Fruit fly (Drosophila melanogaster) whole organism, embryonic: ENCODE data around the gene CG1824.
A peak's percentile ranks its signal among the peaks of the same experiment; 100 is the strongest.

Experiments
- Bgb ChIP-seq: fragments of 200-800 bp; sonication (Bioruptor generic); IDR thresholded peaks from 2 replicates; pipeline ENCODE4 v1.3.6; 2022; ENCODE audit warnings: missing biosample characterization, missing genetic modification characterization; ENCODE audit not compliant: partially characterized antibody
- CG10209 ChIP-seq: fragments of 200-800 bp; sonication (Bioruptor generic); optimal IDR thresholded peaks from 3 replicates; lab custom pipeline; 2017; ENCODE audit warnings: missing biosample characterization, mild to moderate bottlenecking, missing genetic modification characterization, missing genetic modification reagents
- CG11247 ChIP-seq: fragments of 200-800 bp; sonication (Bioruptor generic); IDR thresholded peaks from 2 replicates; pipeline ENCODE4 v1.3.6; 2022; ENCODE audit warnings: missing biosample characterization, missing genetic modification characterization
- CG11504 ChIP-seq: fragments of 200-800 bp; sonication (Bioruptor generic); optimal IDR thresholded peaks from 3 replicates; lab custom pipeline; 2019; ENCODE audit warnings: missing biosample characterization, mild to moderate bottlenecking, missing genetic modification characterization, moderate library complexity
- CG12104 ChIP-seq: fragments of 200-800 bp; sonication (Bioruptor generic); optimal IDR thresholded peaks from 3 replicates; lab custom pipeline; 2016; ENCODE audit warnings: missing biosample characterization, missing genetic modification characterization
- CG12236 ChIP-seq: fragments of 200-800 bp; sonication (Bioruptor generic); optimal IDR thresholded peaks from 2 replicates; lab custom pipeline; 2016; ENCODE audit warnings: missing biosample characterization, missing genetic modification characterization
- CG12391 ChIP-seq: fragments of 200-800 bp; sonication (Bioruptor generic); optimal IDR thresholded peaks from 3 replicates; lab custom pipeline; 2018; ENCODE audit warnings: missing biosample characterization, mild to moderate bottlenecking, missing genetic modification characterization, moderate library complexity
- CG12659 ChIP-seq: fragments of 200-800 bp; sonication (Bioruptor generic); optimal IDR thresholded peaks from 3 replicates; lab custom pipeline; 2017; ENCODE audit warnings: mild to moderate bottlenecking, missing biosample characterization, missing genetic modification reagents, missing genetic modification characterization
- CG14710 ChIP-seq: fragments of 200-800 bp; sonication (Bioruptor generic); optimal IDR thresholded peaks from 3 replicates; lab custom pipeline; 2019; ENCODE audit warnings: missing biosample characterization, mild to moderate bottlenecking, missing genetic modification characterization, moderate library complexity
- CG14965 ChIP-seq: fragments of 200-800 bp; sonication (Bioruptor generic); optimal IDR thresholded peaks from 2 replicates; lab custom pipeline; 2016; ENCODE audit warnings: missing biosample characterization, missing genetic modification characterization, borderline replicate concordance
- CG15269 ChIP-seq: fragments of 200-800 bp; sonication (Bioruptor generic); optimal IDR thresholded peaks from 2 replicates; lab custom pipeline; 2018; ENCODE audit warnings: missing biosample characterization, mild to moderate bottlenecking, missing genetic modification characterization, moderate library complexity
- CG15696 ChIP-seq: fragments of 200-800 bp; sonication (Bioruptor generic); optimal IDR thresholded peaks from 2 replicates; lab custom pipeline; 2019; ENCODE audit warnings: missing biosample characterization, mild to moderate bottlenecking, missing genetic modification characterization, moderate library complexity
- CG1602 ChIP-seq: fragments of 200-800 bp; sonication (Bioruptor generic); optimal IDR thresholded peaks from 3 replicates; lab custom pipeline; 2016; ENCODE audit warnings: missing biosample characterization, missing genetic modification characterization
- CG16813 ChIP-seq: fragments of 200-800 bp; sonication (Bioruptor generic); IDR thresholded peaks from 3 replicates; pipeline ENCODE4 v1.3.6; 2022; ENCODE audit warnings: missing biosample characterization, missing genetic modification characterization; ENCODE audit not compliant: partially characterized antibody
- CG18476 ChIP-seq: fragments of 200-800 bp; sonication (Bioruptor generic); optimal IDR thresholded peaks from 2 replicates; lab custom pipeline; 2016; ENCODE audit warnings: missing biosample characterization, mild to moderate bottlenecking, missing genetic modification characterization
- CG2129 ChIP-seq: fragments of 200-800 bp; sonication (Bioruptor generic); IDR thresholded peaks from 2 replicates; pipeline ENCODE4 v1.3.6; 2022; ENCODE audit warnings: missing biosample characterization, missing genetic modification characterization; ENCODE audit not compliant: partially characterized antibody
- CG2678 ChIP-seq: fragments of 200-800 bp; sonication (Bioruptor generic); optimal IDR thresholded peaks from 3 replicates; lab custom pipeline; 2019; ENCODE audit warnings: missing biosample characterization, mild to moderate bottlenecking, missing genetic modification characterization, moderate library complexity
- CG2712 ChIP-seq: fragments of 200-800 bp; optimal IDR thresholded peaks from 3 replicates; lab custom pipeline; 2019; ENCODE audit warnings: missing biosample characterization, mild to moderate bottlenecking, missing genetic modification characterization, moderate library complexity
- CG30020 ChIP-seq: fragments of 200-800 bp; optimal IDR thresholded peaks from 2 replicates; lab custom pipeline; 2019; ENCODE audit warnings: missing biosample characterization, mild to moderate bottlenecking, missing genetic modification characterization, moderate library complexity
- CG30431 ChIP-seq: fragments of 200-800 bp; sonication (Bioruptor generic); optimal IDR thresholded peaks from 2 replicates; lab custom pipeline; 2017; ENCODE audit warnings: missing biosample characterization, missing genetic modification characterization
- CG4360 ChIP-seq: fragments of 200-800 bp; sonication (Bioruptor generic); IDR thresholded peaks from 2 replicates; pipeline ENCODE4 v1.3.6; 2022; ENCODE audit warnings: missing biosample characterization, missing genetic modification characterization
- CG8924 ChIP-seq: fragments of 200-800 bp; optimal IDR thresholded peaks from 3 replicates; lab custom pipeline; 2019; ENCODE audit warnings: missing biosample characterization, mild to moderate bottlenecking, missing genetic modification characterization, moderate library complexity
- CoRest ChIP-seq: fragments of 200-800 bp; sonication (Bioruptor generic); optimal IDR thresholded peaks from 3 replicates; lab custom pipeline; 2018; ENCODE audit warnings: missing biosample characterization, mild to moderate bottlenecking, missing genetic modification characterization, moderate library complexity
- Dref ChIP-seq: fragments of 200-800 bp; sonication (Bioruptor generic); IDR thresholded peaks from 2 replicates; pipeline ENCODE4 v1.3.6; 2022; ENCODE audit warnings: missing biosample characterization, missing genetic modification characterization
- E2f2 ChIP-seq: fragments of 200-800 bp; sonication (Bioruptor generic); IDR thresholded peaks from 2 replicates; pipeline ENCODE4 v1.3.6; 2022; ENCODE audit warnings: missing biosample characterization, missing genetic modification characterization
- HLH54F ChIP-seq: fragments of 200-800 bp; sonication (Bioruptor generic); optimal IDR thresholded peaks from 3 replicates; lab custom pipeline; 2016; ENCODE audit warnings: missing biosample characterization, missing genetic modification characterization
- Hand ChIP-seq: fragments of 200-800 bp; sonication (Bioruptor generic); optimal IDR thresholded peaks from 2 replicates; lab custom pipeline; 2017; ENCODE audit warnings: mild to moderate bottlenecking, missing biosample characterization, missing genetic modification reagents, missing genetic modification characterization
- MBD-R2 ChIP-seq: fragments of 200-800 bp; sonication (Bioruptor generic); IDR thresholded peaks from 2 replicates; pipeline ENCODE4 v1.3.6; 2022; ENCODE audit warnings: missing biosample characterization, missing genetic modification characterization
- Myb ChIP-seq: fragments of 200-800 bp; sonication (Bioruptor generic); optimal IDR thresholded peaks from 2 replicates; lab custom pipeline; 2016; ENCODE audit warnings: missing biosample characterization, missing genetic modification characterization
- NC2α ChIP-seq: fragments of 200-800 bp; sonication (Bioruptor generic); optimal IDR thresholded peaks from 2 replicates; lab custom pipeline; 2016; ENCODE audit warnings: missing biosample characterization, missing genetic modification characterization
- Nf-YB ChIP-seq: fragments of 200-800 bp; sonication (Bioruptor generic); optimal IDR thresholded peaks from 3 replicates; lab custom pipeline; 2019; ENCODE audit warnings: missing biosample characterization, mild to moderate bottlenecking, missing genetic modification characterization, moderate library complexity
- Oaz ChIP-seq: fragments of 200-800 bp; sonication (Bioruptor generic); IDR thresholded peaks from 2 replicates; pipeline ENCODE4 v1.3.6; 2022; ENCODE audit warnings: missing biosample characterization, missing genetic modification characterization
- PHDP ChIP-seq: fragments of 200-800 bp; sonication (Bioruptor generic); optimal IDR thresholded peaks from 3 replicates; lab custom pipeline; 2018; ENCODE audit warnings: missing biosample characterization, mild to moderate bottlenecking, missing genetic modification characterization, moderate library complexity
- Ptx1 ChIP-seq: fragments of 200-800 bp; sonication (Bioruptor generic); IDR thresholded peaks from 2 replicates; pipeline ENCODE4 v1.3.6; 2022; ENCODE audit warnings: missing biosample characterization, missing genetic modification characterization
- Ravus ChIP-seq: fragments of 200-800 bp; sonication (Bioruptor generic); IDR thresholded peaks from 2 replicates; pipeline ENCODE4 v1.3.6; 2022; ENCODE audit warnings: missing biosample characterization, missing genetic modification characterization
- Sry-δ ChIP-seq: fragments of 200-800 bp; sonication (Bioruptor generic); optimal IDR thresholded peaks from 2 replicates; lab custom pipeline; 2016; ENCODE audit warnings: missing biosample characterization, missing genetic modification characterization
- Stat92E ChIP-seq, 3 experiments: fragments of >200 bp in 2 of 3; fragments of 200-800 bp in 1 of 3; sonication (Bioruptor generic) in 1 of 3; optimal IDR thresholded peaks; 2 replicates each; lab custom pipeline; 2017 to 2019; ENCODE audit warnings: missing biosample characterization in 3 of 3, missing genetic modification characterization in 3 of 3, mild to moderate bottlenecking in 1 of 3, moderate library complexity in 1 of 3
- ab ChIP-seq: fragments of 200-800 bp; sonication (Bioruptor generic); optimal IDR thresholded peaks from 2 replicates; lab custom pipeline; 2016; ENCODE audit warnings: missing biosample characterization, missing genetic modification characterization
- amos ChIP-seq: fragments of 200-800 bp; sonication (Bioruptor generic); IDR thresholded peaks from 2 replicates; pipeline ENCODE4 v1.3.6; 2022; ENCODE audit warnings: missing biosample characterization, missing genetic modification characterization; ENCODE audit not compliant: partially characterized antibody
- gem ChIP-seq: fragments of 200-800 bp; sonication (Bioruptor generic); optimal IDR thresholded peaks from 2 replicates; lab custom pipeline; 2019; ENCODE audit warnings: missing biosample characterization, mild to moderate bottlenecking, missing genetic modification characterization, moderate library complexity
- ham ChIP-seq: fragments of 200-800 bp; sonication (Bioruptor generic); IDR thresholded peaks from 2 replicates; pipeline ENCODE4 v1.3.6; 2022; ENCODE audit warnings: missing biosample characterization, missing genetic modification characterization
- insv ChIP-seq, 2 experiments: fragments of 200-800 bp; sonication (Bioruptor generic); optimal IDR thresholded peaks; 3 replicates each; lab custom pipeline; 2016 to 2018; ENCODE audit warnings: missing biosample characterization in 2 of 2, missing genetic modification characterization in 2 of 2
- knrl ChIP-seq: fragments of 200-800 bp; sonication (Bioruptor generic); IDR thresholded peaks from 3 replicates; pipeline ENCODE4 v1.3.6; 2022; ENCODE audit warnings: missing biosample characterization, missing genetic modification characterization; ENCODE audit not compliant: partially characterized antibody
- org-1 ChIP-seq: fragments of 200-800 bp; sonication (Bioruptor generic); optimal IDR thresholded peaks from 2 replicates; lab custom pipeline; 2017; ENCODE audit warnings: missing biosample characterization, missing genetic modification characterization
- phol ChIP-seq: fragments of 200-800 bp; sonication (Bioruptor generic); optimal IDR thresholded peaks from 3 replicates; lab custom pipeline; 2018; ENCODE audit warnings: missing biosample characterization, mild to moderate bottlenecking, missing genetic modification characterization, moderate library complexity
- sisA ChIP-seq: fragments of 200-800 bp; sonication (Bioruptor generic); IDR thresholded peaks from 2 replicates; pipeline ENCODE4 v1.3.6; 2022; ENCODE audit warnings: missing biosample characterization, missing genetic modification characterization
- sna ChIP-seq: fragments of 200-800 bp; sonication (Bioruptor generic); IDR thresholded peaks from 2 replicates; pipeline ENCODE4 v1.3.6; 2022; ENCODE audit warnings: missing biosample characterization, missing genetic modification characterization; ENCODE audit not compliant: partially characterized antibody
- stwl ChIP-seq: fragments of 200-800 bp; sonication (Bioruptor generic); optimal IDR thresholded peaks from 3 replicates; lab custom pipeline; 2018; ENCODE audit warnings: missing biosample characterization, mild to moderate bottlenecking, missing genetic modification characterization, moderate library complexity
- vvl ChIP-seq: fragments of 200-800 bp; sonication (Bioruptor generic); IDR thresholded peaks from 2 replicates; pipeline ENCODE4 v1.3.6; 2022; ENCODE audit warnings: missing biosample characterization, missing genetic modification characterization
- zen ChIP-seq: fragments of 200-800 bp; sonication (Bioruptor generic); optimal IDR thresholded peaks from 3 replicates; lab custom pipeline; 2018; ENCODE audit warnings: missing biosample characterization, mild to moderate bottlenecking, missing genetic modification characterization, moderate library complexity

The CG1824 gene

dm6 chrX:12592121-12592466 is 3.3 kb downstream of the CG1824 start, which contains the start of gene LIMK1 (continued):
- peak; percentile 48 for TF ChIP-seq CG12391 (tag; lab: Kevin White, UChicago)
- no peak for TF ChIP-seq CG2678 (tag; lab: Kevin White, UChicago)
- TF ChIP-seq CG30431 (GFP tag; lab: Kevin White, UChicago), result no peak
- peak; percentile 51 for TF ChIP-seq knrl (GFP tag; lab: Robert Waterston, UW)
- no peak for TF ChIP-seq CG18476 (GFP tag; lab: Kevin White, UChicago)
- TF ChIP-seq CoRest (tag; lab: Kevin White, UChicago), result no peak
- no peak for TF ChIP-seq CG4360 (GFP tag; lab: Robert Waterston, UW)
- peak; percentile 49; the same call in 1 of the 2 replicates for TF ChIP-seq Bgb (GFP tag; lab: Robert Waterston, UW)
- TF ChIP-seq vvl (GFP tag; lab: Robert Waterston, UW), result peak; percentile 40; the same call in 1 of the 2 replicates
- no peak for TF ChIP-seq sisA (GFP tag; lab: Robert Waterston, UW)
- TF ChIP-seq CG1602 (GFP tag; lab: Kevin White, UChicago), result no peak
- peak; percentile 43 for TF ChIP-seq CG12659 (GFP tag; lab: Kevin White, UChicago)
- peak; percentile 50; the same call in 2 of the 3 replicates for TF ChIP-seq CG16813
- TF ChIP-seq amos, result peak; percentile 56
- TF ChIP-seq CG15696 (tag; lab: Kevin White, UChicago), result no peak
- TF ChIP-seq NC2α, result no peak
- peak; percentile 66 for TF ChIP-seq CG14710 (tag; lab: Kevin White, UChicago)
- TF ChIP-seq sna (GFP tag; lab: Robert Waterston, UW), result peak; percentile 56
- TF ChIP-seq PHDP (tag; lab: Kevin White, UChicago), result no peak
- peak; percentile 55 for TF ChIP-seq Sry-δ (GFP tag; lab: Kevin White, UChicago)
- TF ChIP-seq insv (GFP tag; optimal IDR thresholded peaks at IDR 0.05; lab: Kevin White, UChicago), result peak in 1 of 2 experiments; percentile 3
- no peak for TF ChIP-seq ab (GFP tag; lab: Kevin White, UChicago)
- no peak for TF ChIP-seq Ptx1
- TF ChIP-seq CG15269 (tag; lab: Kevin White, UChicago), result no peak
- TF ChIP-seq Stat92E (GFP tag; optimal IDR thresholded peaks at IDR 0.05; lab: Kevin White, UChicago), result peak in 1 of 3 experiments; percentile 12
- TF ChIP-seq CG8924 (tag; lab: Kevin White, UChicago), result peak; percentile 43
- TF ChIP-seq HLH54F (GFP tag; lab: Kevin White, UChicago), result no peak
- peak; percentile 44 for TF ChIP-seq phol (tag; lab: Kevin White, UChicago)
- no peak for TF ChIP-seq org-1 (GFP tag; lab: Kevin White, UChicago)
- no peak for TF ChIP-seq CG14965 (GFP tag; lab: Kevin White, UChicago)
- peak; percentile 11 for TF ChIP-seq CG11504
- no peak for TF ChIP-seq Dref
- peak; percentile 10 for TF ChIP-seq gem
- peak; percentile 88 for TF ChIP-seq Myb (GFP tag; lab: Kevin White, UChicago)
- no peak for TF ChIP-seq CG10209 (GFP tag; lab: Kevin White, UChicago)
- TF ChIP-seq E2f2 (GFP tag; lab: Robert Waterston, UW), result peak; percentile 29; the same call in 1 of the 2 replicates
- no peak for TF ChIP-seq Ravus (GFP tag; lab: Robert Waterston, UW)
- TF ChIP-seq CG30020 (tag; lab: Kevin White, UChicago), result peak; percentile 36
- no peak for TF ChIP-seq Nf-YB (GFP tag; lab: Kevin White, UChicago)
- TF ChIP-seq CG2712 (tag; lab: Kevin White, UChicago), result peak; percentile 34
- TF ChIP-seq stwl (tag; lab: Kevin White, UChicago), result peak; percentile 46
- no peak for TF ChIP-seq CG12236 (GFP tag; lab: Kevin White, UChicago)
- peak; percentile 28; the same call in 1 of the 2 replicates for TF ChIP-seq MBD-R2 (GFP tag; lab: Robert Waterston, UW)
- peak; percentile 6 for TF ChIP-seq zen
- TF ChIP-seq Oaz (GFP tag; lab: Robert Waterston, UW), result no peak
- no peak for TF ChIP-seq Hand (GFP tag; lab: Kevin White, UChicago)
- TF ChIP-seq CG12104, result no peak
- TF ChIP-seq CG11247 (GFP tag; lab: Robert Waterston, UW), result no peak
- TF ChIP-seq ham (GFP tag; lab: Robert Waterston, UW), result no peak
- TF ChIP-seq CG2129 (GFP tag; lab: Robert Waterston, UW), result 0 out of 2 replicates have a peak, but pooled peaks have one; percentile 17
